Worm (Caenorhabditis elegans) whole organism, young adult: Measurements from ENCODE around the gene usp-46.

Experiments
- D2030.7 ChIP-seq: fragments of 200-800 bp; sonication (Bioruptor generic); IDR thresholded peaks from 2 replicates; pipeline ENCODE4 v1.3.6; 2022; ENCODE audit warnings: missing genetic modification reagents, missing genetic modification characterization, missing compliant biosample characterization
- F10E7.11 ChIP-seq: sonication (generic microtip); optimal IDR thresholded peaks from 2 replicates; lab custom pipeline; 2017; ENCODE audit warnings: mild to moderate bottlenecking, missing genetic modification characterization, moderate library complexity, missing compliant biosample characterization
- F22D6.2 ChIP-seq: sonication (generic microtip); optimal IDR thresholded peaks from 2 replicates; lab custom pipeline; 2016; ENCODE audit warnings: mild to moderate bottlenecking, missing genetic modification characterization, missing compliant biosample characterization
- F37B4.10 ChIP-seq: fragments of 200-800 bp; sonication (Bioruptor generic); IDR thresholded peaks from 2 replicates; pipeline ENCODE4 v1.3.6; 2022; ENCODE audit warnings: missing genetic modification characterization, missing compliant biosample characterization
- F49E8.2 ChIP-seq: sonication (generic microtip); optimal IDR thresholded peaks from 3 replicates; lab custom pipeline; 2017; ENCODE audit warnings: missing genetic modification characterization, mild to moderate bottlenecking, missing compliant biosample characterization, antibody characterized with exemption, moderate library complexity; ENCODE audit not compliant: insufficient read depth
- F55B11.4 ChIP-seq: sonication (generic microtip); optimal IDR thresholded peaks from 2 replicates; lab custom pipeline; 2016; ENCODE audit warnings: missing compliant biosample characterization, missing genetic modification characterization, borderline replicate concordance; ENCODE audit not compliant: insufficient read depth
- K11D2.4 ChIP-seq: fragments of 200-800 bp; sonication (Bioruptor generic); IDR thresholded peaks from 2 replicates; pipeline ENCODE4 v1.3.6; 2022; ENCODE audit warnings: missing genetic modification reagents, missing genetic modification characterization, missing compliant biosample characterization
- T07F8.4 ChIP-seq: sonication (generic microtip); optimal IDR thresholded peaks from 2 replicates; lab custom pipeline; 2016; ENCODE audit warnings: mild to moderate bottlenecking, missing genetic modification characterization, moderate library complexity, missing compliant biosample characterization
- T26A5.8 ChIP-seq: sonication (generic microtip); optimal IDR thresholded peaks from 2 replicates; lab custom pipeline; 2016; ENCODE audit warnings: missing genetic modification characterization, missing compliant biosample characterization
- Y56A3A.18 ChIP-seq: fragments of 200-800 bp; sonication (Bioruptor generic); IDR thresholded peaks from 2 replicates; pipeline ENCODE4 v1.3.6; 2022; ENCODE audit warnings: missing genetic modification reagents, missing genetic modification characterization, missing compliant biosample characterization
- Y95B8A.8 ChIP-seq: fragments of 200-800 bp; sonication (Bioruptor generic); IDR thresholded peaks from 2 replicates; pipeline ENCODE4 v1.3.6; 2022; ENCODE audit warnings: missing genetic modification reagents, missing genetic modification characterization, missing compliant biosample characterization
- attf-3 ChIP-seq: fragments of 200-800 bp; sonication (Bioruptor generic); conservative IDR thresholded peaks from 2 replicates; pipeline ENCODE4 v1.3.6; 2022; ENCODE audit warnings: missing genetic modification reagents, missing genetic modification characterization, missing compliant biosample characterization
- attf-6 ChIP-seq: fragments of 200-800 bp; sonication (Bioruptor generic); IDR thresholded peaks from 2 replicates; pipeline ENCODE4 v1.3.6; 2022; ENCODE audit warnings: missing genetic modification reagents, missing genetic modification characterization, missing compliant biosample characterization
- bed-1 ChIP-seq: fragments of 200-800 bp; sonication (Bioruptor generic); IDR thresholded peaks from 2 replicates; pipeline ENCODE4 v1.3.6; 2022; ENCODE audit warnings: missing genetic modification reagents, missing genetic modification characterization, missing compliant biosample characterization
- cebp-1 ChIP-seq, 2 experiments: fragments of 200-800 bp in 1 of 2; sonication (Bioruptor generic) in 1 of 2; sonication (generic microtip) in 1 of 2; IDR thresholded peaks in 1 of 2; optimal IDR thresholded peaks in 1 of 2; 2 replicates each; pipeline versions ENCODE4 v1.3.6 to Lab custom; 2017 to 2022; ENCODE audit warnings: missing compliant biosample characterization in 2 of 2, missing genetic modification characterization in 2 of 2, mild to moderate bottlenecking in 1 of 2, missing genetic modification reagents in 1 of 2, moderate library complexity in 1 of 2
- ceh-40 ChIP-seq: fragments of 200-800 bp; sonication (Bioruptor generic); IDR thresholded peaks from 2 replicates; pipeline ENCODE4 v1.3.6; 2022; ENCODE audit warnings: missing genetic modification characterization, missing compliant biosample characterization
- ceh-58 ChIP-seq: fragments of 200-800 bp; sonication (Bioruptor generic); IDR thresholded peaks from 2 replicates; pipeline ENCODE4 v1.3.6; 2022; ENCODE audit warnings: missing genetic modification characterization, missing compliant biosample characterization
- ceh-91 ChIP-seq: fragments of 200-800 bp; sonication (Bioruptor generic); IDR thresholded peaks from 2 replicates; pipeline ENCODE4 v1.3.6; 2022; ENCODE audit warnings: missing genetic modification reagents, missing genetic modification characterization, missing compliant biosample characterization
- dox-1 ChIP-seq: fragments of 200-800 bp; sonication (Bioruptor generic); IDR thresholded peaks from 2 replicates; pipeline ENCODE4 v1.3.6; 2022; ENCODE audit warnings: missing genetic modification reagents, missing genetic modification characterization, missing compliant biosample characterization
- dpl-1 ChIP-seq: fragments of 150-350 bp; optimal IDR thresholded peaks from 2 replicates; lab custom pipeline; 2014; ENCODE audit warnings: missing biosample characterization, missing genetic modification reagents, missing genetic modification characterization
- egl-18 ChIP-seq: fragments of 200-800 bp; sonication (Bioruptor generic); IDR thresholded peaks from 2 replicates; pipeline ENCODE4 v1.3.6; 2022; ENCODE audit warnings: missing genetic modification reagents, missing genetic modification characterization, missing compliant biosample characterization
- egl-44 ChIP-seq: fragments of 200-800 bp; sonication (Bioruptor generic); IDR thresholded peaks from 2 replicates; pipeline ENCODE4 v1.3.6; 2022; ENCODE audit warnings: missing genetic modification reagents, missing genetic modification characterization, missing compliant biosample characterization
- fkh-3 ChIP-seq: sonication (generic microtip); optimal IDR thresholded peaks from 2 replicates; lab custom pipeline; 2016; ENCODE audit warnings: mild to moderate bottlenecking, missing genetic modification characterization, missing compliant biosample characterization
- hmg-20 ChIP-seq: fragments of 200-800 bp; sonication (Bioruptor generic); IDR thresholded peaks from 2 replicates; pipeline ENCODE4 v1.3.6; 2022; ENCODE audit warnings: missing genetic modification reagents, missing genetic modification characterization, missing compliant biosample characterization
- hrde-1 ChIP-seq: sonication (generic microtip); optimal IDR thresholded peaks from 2 replicates; lab custom pipeline; 2016; ENCODE audit warnings: missing genetic modification characterization, mild to moderate bottlenecking, missing compliant biosample characterization, moderate library complexity, missing genotype, missing genetic modification reagents, borderline replicate concordance
- hsf-1 ChIP-seq: fragments of 200-800 bp; sonication (Bioruptor generic); IDR thresholded peaks from 2 replicates; pipeline ENCODE4 v1.3.6; 2022; ENCODE audit warnings: missing genetic modification reagents, missing genetic modification characterization, missing compliant biosample characterization
- lin-26 ChIP-seq: fragments of 200-800 bp; sonication (Bioruptor generic); IDR thresholded peaks from 2 replicates; pipeline ENCODE4 v1.3.6; 2022; ENCODE audit warnings: missing genetic modification reagents, missing genetic modification characterization, missing compliant biosample characterization
- lin-35 ChIP-seq, 3 experiments: fragments of 150-350 bp in 2 of 3; sonication (generic microtip) in 1 of 3; optimal IDR thresholded peaks; 2 replicates each; lab custom pipeline; 2014 to 2018; ENCODE audit warnings: missing biosample characterization in 3 of 3, missing genetic modification characterization in 3 of 3, missing genetic modification reagents in 3 of 3
- lir-1 ChIP-seq: fragments of 200-800 bp; sonication (Bioruptor generic); conservative IDR thresholded peaks from 2 replicates; pipeline ENCODE4 v1.3.6; 2022; ENCODE audit warnings: missing genetic modification reagents, missing genetic modification characterization, missing compliant biosample characterization
- lsl-1 ChIP-seq: fragments of 200-800 bp; sonication (Bioruptor generic); optimal IDR thresholded peaks from 2 replicates; lab custom pipeline; 2018; ENCODE audit warnings: mild to moderate bottlenecking, missing genetic modification characterization, moderate library complexity, missing compliant biosample characterization
- lsy-27 ChIP-seq: sonication (generic microtip); optimal IDR thresholded peaks from 2 replicates; lab custom pipeline; 2017; ENCODE audit warnings: missing genetic modification characterization, mild to moderate bottlenecking, missing compliant biosample characterization, antibody characterized with exemption, missing genotype, borderline replicate concordance; ENCODE audit not compliant: insufficient read depth
- madf-8 ChIP-seq: fragments of 200-800 bp; sonication (Bioruptor generic); conservative IDR thresholded peaks from 2 replicates; pipeline ENCODE4 v1.3.6; 2022; ENCODE audit warnings: missing genetic modification reagents, missing genetic modification characterization, missing compliant biosample characterization
- mes-4 ChIP-seq: sonication (generic microtip); optimal IDR thresholded peaks from 2 replicates; lab custom pipeline; 2016; ENCODE audit warnings: missing genotype, missing genetic modification characterization, missing compliant biosample characterization
- nfya-1 ChIP-seq: sonication (generic microtip); optimal IDR thresholded peaks from 2 replicates; lab custom pipeline; 2017; ENCODE audit warnings: antibody characterized with exemption, missing compliant biosample characterization, missing genetic modification characterization, borderline replicate concordance; ENCODE audit not compliant: insufficient read depth
- nfyb-1 ChIP-seq: fragments of 200-800 bp; sonication (Bioruptor generic); IDR thresholded peaks from 2 replicates; pipeline ENCODE4 v1.3.6; 2022; ENCODE audit warnings: missing genetic modification reagents, missing genetic modification characterization, missing compliant biosample characterization
- pbrm-1 ChIP-seq: fragments of 200-800 bp; sonication (Bioruptor generic); IDR thresholded peaks from 2 replicates; pipeline ENCODE4 v1.3.6; 2022; ENCODE audit warnings: missing genetic modification reagents, missing genetic modification characterization, missing compliant biosample characterization
- rcor-1 ChIP-seq: fragments of 200-800 bp; sonication (Bioruptor generic); IDR thresholded peaks from 2 replicates; pipeline ENCODE4 v1.3.6; 2022; ENCODE audit warnings: missing genetic modification reagents, missing genetic modification characterization, missing compliant biosample characterization
- repo-1 ChIP-seq: sonication (generic microtip); optimal IDR thresholded peaks from 2 replicates; lab custom pipeline; 2017; ENCODE audit warnings: mild to moderate bottlenecking, missing genetic modification characterization, missing compliant biosample characterization
- rpc-1 ChIP-seq, 2 experiments: fragments of 150-350 bp in 1 of 2; sonication (generic microtip) in 1 of 2; optimal IDR thresholded peaks; 2 replicates each; lab custom pipeline; 2014 to 2018; ENCODE audit warnings: missing biosample characterization in 1 of 2, missing genetic modification characterization in 1 of 2, missing genetic modification reagents in 1 of 2, missing genotype in 1 of 2
- sdz-38 ChIP-seq: sonication (generic microtip); optimal IDR thresholded peaks from 2 replicates; lab custom pipeline; 2016; ENCODE audit warnings: missing genotype, missing genetic modification characterization, missing compliant biosample characterization
- sea-2 ChIP-seq: fragments of 200-800 bp; sonication (Bioruptor generic); IDR thresholded peaks from 2 replicates; pipeline ENCODE4 v1.3.6; 2022; ENCODE audit warnings: missing genetic modification characterization, missing compliant biosample characterization
- snpc-1.3 ChIP-seq: sonication (generic microtip); optimal IDR thresholded peaks from 2 replicates; lab custom pipeline; 2017; ENCODE audit warnings: missing genetic modification characterization, mild to moderate bottlenecking, missing compliant biosample characterization, antibody characterized with exemption, moderate library complexity, missing genotype, missing genetic modification reagents; ENCODE audit not compliant: insufficient read depth
- snpc-4 ChIP-seq, 5 experiments: fragments of 150-350 bp in 1 of 5; sonication (generic microtip) in 4 of 5; optimal IDR thresholded peaks; 2 replicates each; lab custom pipeline; 2014 to 2018; ENCODE audit warnings: missing genetic modification characterization in 5 of 5, missing biosample characterization in 3 of 5, antibody characterized with exemption in 2 of 5, mild to moderate bottlenecking in 2 of 5, missing compliant biosample characterization in 2 of 5, missing genotype in 2 of 5, moderate library complexity in 2 of 5, missing genetic modification reagents in 1 of 5
- zfh-2 ChIP-seq: fragments of 200-800 bp; sonication (Bioruptor generic); conservative IDR thresholded peaks from 2 replicates; pipeline ENCODE4 v1.3.6; 2022; ENCODE audit warnings: missing genetic modification reagents, missing genetic modification characterization, missing compliant biosample characterization
- ztf-3 ChIP-seq: fragments of 200-800 bp; sonication (Bioruptor generic); optimal IDR thresholded peaks from 2 replicates; lab custom pipeline; 2018; ENCODE audit warnings: mild to moderate bottlenecking, missing genetic modification characterization, missing compliant biosample characterization

The usp-46 gene

ce11 chrIII:9824330-9824934, 48.0 kb downstream of the usp-46 start, which contains the start of gene lin-52 (continued):
- no peak for TF ChIP-seq bed-1 (GFP tag; lab: Robert Waterston, UW)
- peak in 1 of 3 experiments; percentile 47 for TF ChIP-seq lin-35 (GFP tag; optimal IDR thresholded peaks at IDR 0.05; lab: Kevin White, UChicago)
- TF ChIP-seq sdz-38 (tag; lab: Kevin White, UChicago), result no peak
- TF ChIP-seq zfh-2 (GFP tag; lab: Robert Waterston, UW), result no peak
- TF ChIP-seq lir-1, result no peak
- no peak for TF ChIP-seq hmg-20 (GFP tag; lab: Robert Waterston, UW)
- TF ChIP-seq dox-1 (GFP tag; lab: Robert Waterston, UW), result no peak
- peak; percentile 57; the same call in 1 of the 2 replicates for TF ChIP-seq Y56A3A.18 (GFP tag; lab: Robert Waterston, UW)
- TF ChIP-seq lsl-1 (GFP tag; lab: Kevin White, UChicago), result no peak
- TF ChIP-seq ceh-91 (GFP tag; lab: Robert Waterston, UW), result 0 out of 2 replicates have a peak, but pooled peaks have one; percentile 36
- TF ChIP-seq F55B11.4 (tag; lab: Kevin White, UChicago), result no peak
- TF ChIP-seq lsy-27 (tag; lab: Kevin White, UChicago), result no peak
- TF ChIP-seq repo-1 (tag; lab: Kevin White, UChicago), result peak; percentile 83
- no peak for TF ChIP-seq F49E8.2 (tag; lab: Kevin White, UChicago)
- no peak for TF ChIP-seq snpc-4 (GFP tag; optimal IDR thresholded peaks at IDR 0.05; lab: Kevin White, UChicago)
- no peak for TF ChIP-seq snpc-4 (tag; optimal IDR thresholded peaks at IDR 0.05; lab: Kevin White, UChicago)
- TF ChIP-seq attf-3 (GFP tag; lab: Robert Waterston, UW), result no peak
- no peak for TF ChIP-seq D2030.7 (GFP tag; lab: Robert Waterston, UW)
- TF ChIP-seq K11D2.4, result no peak; the same call in 1 of the 2 replicates
- TF ChIP-seq egl-18 (GFP tag; lab: Robert Waterston, UW), result no peak
- TF ChIP-seq rpc-1 (optimal IDR thresholded peaks at IDR 0.05; lab: Kevin White, UChicago), result no peak
- TF ChIP-seq rpc-1 (tag; optimal IDR thresholded peaks at IDR 0.05; lab: Kevin White, UChicago), result no peak
- TF ChIP-seq ceh-58, result no peak
- TF ChIP-seq madf-8 (GFP tag; lab: Robert Waterston, UW), result no peak
- TF ChIP-seq nfya-1, result no peak
- no peak for TF ChIP-seq F37B4.10 (GFP tag; lab: Robert Waterston, UW)
- no peak for TF ChIP-seq lin-26 (GFP tag; lab: Robert Waterston, UW)
- no peak for TF ChIP-seq ceh-40 (GFP tag; lab: Robert Waterston, UW)
- TF ChIP-seq pbrm-1 (GFP tag; lab: Robert Waterston, UW), result no peak
- TF ChIP-seq fkh-3, result peak; percentile 13
- TF ChIP-seq rcor-1, result peak; percentile 18; the same call in 1 of the 2 replicates
- peak; percentile 52; the same call in 1 of the 2 replicates for TF ChIP-seq Y95B8A.8 (GFP tag; lab: Robert Waterston, UW)
- TF ChIP-seq F22D6.2 (tag; lab: Kevin White, UChicago), result no peak
- TF ChIP-seq nfyb-1, result 0 out of 2 replicates have a peak, but pooled peaks have one; percentile 58
- TF ChIP-seq dpl-1 (GFP tag; lab: Kevin White, UChicago), result no peak
- TF ChIP-seq ztf-3 (GFP tag; lab: Kevin White, UChicago), result no peak
- TF ChIP-seq cebp-1 (GFP tag; IDR thresholded peaks at IDR 0.05; lab: Robert Waterston, UW), result 0 out of 2 replicates have a peak, but pooled peaks have one; percentile 24
- TF ChIP-seq cebp-1 (tag; optimal IDR thresholded peaks at IDR 0.05; lab: Kevin White, UChicago), result peak; percentile 71
- TF ChIP-seq attf-6 (GFP tag; lab: Robert Waterston, UW), result no peak; the same call in 1 of the 2 replicates
- TF ChIP-seq hsf-1, result peak; percentile 71; the same call in 1 of the 2 replicates
- TF ChIP-seq sea-2 (GFP tag; lab: Robert Waterston, UW), result no peak
- TF ChIP-seq mes-4 (tag; lab: Kevin White, UChicago), result no peak
- TF ChIP-seq F10E7.11 (tag; lab: Kevin White, UChicago), result no peak
- no peak for TF ChIP-seq T07F8.4 (tag; lab: Kevin White, UChicago)
- no peak for TF ChIP-seq egl-44
- TF ChIP-seq hrde-1 (tag; lab: Kevin White, UChicago), result no peak
- no peak for TF ChIP-seq T26A5.8 (tag; lab: Kevin White, UChicago)
- no peak for TF ChIP-seq snpc-1.3
